Fruit fly (Drosophila melanogaster): ENCODE measurements around the gene PolG1.

dm6 chr2L:13804561-13805067 lies 23.0 kb downstream of the PolG1 start:
- no peak for TF ChIP-seq pan (optimal IDR thresholded peaks at IDR 0.05)
- no peak for TF ChIP-seq EcR (GFP tag; optimal IDR thresholded peaks at IDR 0.05)
- no peak for TF ChIP-seq Dll (optimal IDR thresholded peaks at IDR 0.05)
